Worm (Caenorhabditis elegans) whole organism, L1 larva: ENCODE measurements around the gene nhr-286.

ENCODE experiments used
- aly-2 ChIP-seq: fragments of 150-350 bp; optimal IDR thresholded peaks from 2 replicates; lab custom pipeline; 2014; ENCODE audit warnings: missing biosample characterization, missing genetic modification characterization
- blmp-1 ChIP-seq: fragments of 150-350 bp; optimal IDR thresholded peaks from 2 replicates; lab custom pipeline; 2014; ENCODE audit warnings: missing biosample characterization, missing genetic modification characterization
- ceh-82 ChIP-seq, 3 experiments: fragments of 150-350 bp in 1 of 3; sonication (generic microtip) in 2 of 3; optimal IDR thresholded peaks; 2 replicates each; lab custom pipeline; 2014 to 2017; ENCODE audit warnings: missing biosample characterization in 3 of 3, missing genetic modification characterization in 3 of 3
- ceh-88 ChIP-seq: fragments of 200-800 bp; sonication (Bioruptor generic); IDR thresholded peaks from 2 replicates; pipeline ENCODE4 v1.3.6; 2022; ENCODE audit warnings: missing genetic modification characterization, missing compliant biosample characterization
- elt-2 ChIP-seq: sonication (generic microtip); optimal IDR thresholded peaks from 2 replicates; lab custom pipeline; 2016; ENCODE audit warnings: missing genetic modification characterization, mild to moderate bottlenecking, inconsistent platforms, missing compliant biosample characterization, missing genetic modification reagents
- elt-3 ChIP-seq, 6 experiments: fragments of 150-350 bp in 1 of 6; sonication (generic microtip); optimal IDR thresholded peaks; 2 replicates each; lab custom pipeline; 2017 to 2018; ENCODE audit warnings: missing biosample characterization in 6 of 6, missing genetic modification characterization in 6 of 6, inconsistent platforms in 1 of 6
- fkh-10 ChIP-seq: sonication (generic microtip); optimal IDR thresholded peaks from 2 replicates; lab custom pipeline; 2017; ENCODE audit warnings: missing biosample characterization, missing genetic modification reagents, missing genetic modification characterization
- fkh-8 ChIP-seq: sonication (generic microtip); optimal IDR thresholded peaks from 2 replicates; lab custom pipeline; 2016; ENCODE audit warnings: mild to moderate bottlenecking, missing genetic modification characterization, missing compliant biosample characterization
- isw-1 ChIP-seq: fragments of 200-800 bp; sonication (Bioruptor generic); IDR thresholded peaks from 2 replicates; pipeline ENCODE4 v1.3.6; 2022; ENCODE audit warnings: missing genetic modification characterization, missing compliant biosample characterization
- lin-13 ChIP-seq: fragments of 150-350 bp; optimal IDR thresholded peaks from 2 replicates; lab custom pipeline; 2014; ENCODE audit warnings: missing biosample characterization, missing genetic modification reagents, missing genetic modification characterization
- lin-14 ChIP-seq: fragments of 200-800 bp; sonication (Bioruptor generic); optimal IDR thresholded peaks from 2 replicates; lab custom pipeline; 2018; ENCODE audit warnings: mild to moderate bottlenecking, missing genetic modification characterization, moderate library complexity, missing compliant biosample characterization
- lin-39 ChIP-seq: fragments of 150-350 bp; optimal IDR thresholded peaks from 2 replicates; lab custom pipeline; 2014; ENCODE audit warnings: missing biosample characterization, missing genetic modification reagents, missing genetic modification characterization
- lsy-2 ChIP-seq, 2 experiments: fragments of 150-350 bp; optimal IDR thresholded peaks; 2 replicates each; lab custom pipeline; 2014; ENCODE audit warnings: missing biosample characterization in 2 of 2, missing genetic modification characterization in 2 of 2
- nhr-20 ChIP-seq: sonication (generic microtip); optimal IDR thresholded peaks from 2 replicates; lab custom pipeline; 2016; ENCODE audit warnings: mild to moderate bottlenecking, missing genetic modification characterization, missing compliant biosample characterization
- nhr-77 ChIP-seq: fragments of 150-350 bp; optimal IDR thresholded peaks from 2 replicates; lab custom pipeline; 2014; ENCODE audit warnings: missing biosample characterization, missing genetic modification characterization
- nhr-84 ChIP-seq: sonication (generic microtip); optimal IDR thresholded peaks from 2 replicates; lab custom pipeline; 2017; ENCODE audit warnings: missing biosample characterization, missing genetic modification characterization
- pag-3 ChIP-seq: sonication (generic microtip); optimal IDR thresholded peaks from 2 replicates; lab custom pipeline; 2017; ENCODE audit warnings: missing genetic modification characterization, mild to moderate bottlenecking, missing compliant biosample characterization, antibody characterized with exemption, borderline replicate concordance; ENCODE audit not compliant: insufficient read depth
- pax-3 ChIP-seq: fragments of 200-800 bp; sonication (Bioruptor generic); optimal IDR thresholded peaks from 2 replicates; lab custom pipeline; 2018; ENCODE audit warnings: mild to moderate bottlenecking, missing genetic modification characterization, moderate library complexity, missing compliant biosample characterization
- skn-1 ChIP-seq: fragments of 150-350 bp; optimal IDR thresholded peaks from 2 replicates; lab custom pipeline; 2014; ENCODE audit warnings: missing biosample characterization, missing genetic modification characterization
- sptf-1 ChIP-seq: fragments of 150-350 bp; optimal IDR thresholded peaks from 2 replicates; lab custom pipeline; 2014; ENCODE audit warnings: missing biosample characterization, missing genetic modification characterization
- unc-62 ChIP-seq: fragments of 150-350 bp; optimal IDR thresholded peaks from 2 replicates; lab custom pipeline; 2014; ENCODE audit warnings: missing biosample characterization, missing genetic modification reagents, missing genetic modification characterization
- ztf-4 ChIP-seq: fragments of 150-350 bp; optimal IDR thresholded peaks from 2 replicates; lab custom pipeline; 2014; ENCODE audit warnings: missing biosample characterization, missing genetic modification characterization

The nhr-286 gene

DNA sequence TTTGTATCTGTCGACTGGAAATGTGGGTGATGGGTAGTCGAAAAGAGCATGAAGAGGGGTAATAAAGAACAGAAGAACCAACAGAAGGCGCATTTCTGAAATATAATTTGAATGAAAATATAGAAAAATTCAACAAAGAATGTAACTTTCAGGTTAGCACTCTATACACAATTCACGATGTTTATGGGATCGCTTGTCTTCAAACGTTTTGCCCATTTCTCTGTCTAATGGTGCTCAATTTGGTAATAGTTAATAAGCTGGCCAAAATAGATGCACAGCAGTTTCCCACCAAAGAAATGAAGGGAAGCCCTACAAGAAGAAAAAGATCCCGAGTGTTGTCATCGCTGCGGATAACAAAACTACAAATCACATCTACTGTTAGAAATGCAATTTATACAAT, 43.9 kb downstream of the nhr-286 start, which contains the start of gene F20A1.8:
Gene F20A1.8, minus strand, starts transcription at position 101 of the 400 bp plus-strand sequence.
- no peak for TF ChIP-seq skn-1
- no peak for TF ChIP-seq sptf-1 (tag; lab: Kevin White, UChicago)
- no peak for TF ChIP-seq elt-2 (tag; lab: Kevin White, UChicago)
- no peak for TF ChIP-seq ztf-4 (tag; lab: Kevin White, UChicago)
- TF ChIP-seq lin-14 (GFP tag; lab: Kevin White, UChicago), result no peak
- TF ChIP-seq nhr-20 (tag; lab: Kevin White, UChicago), result no peak
- TF ChIP-seq lsy-2 (tag; optimal IDR thresholded peaks at IDR 0.05; lab: Kevin White, UChicago), result no peak

ce11 chrV:7046005-7046404, 45.4 kb downstream of the nhr-286 start, which contains the start of gene F20A1.2:
Gene F20A1.2 (plus strand): TSS chrV:7046305.
- TF ChIP-seq pag-3 (tag; lab: Kevin White, UChicago), result no peak
- TF ChIP-seq isw-1 (GFP tag; lab: Robert Waterston, UW), result no peak
- no peak for TF ChIP-seq pax-3 (tag; lab: Kevin White, UChicago)
- TF ChIP-seq nhr-77 (tag; lab: Kevin White, UChicago), result no peak
- no peak for TF ChIP-seq nhr-84 (tag; lab: Kevin White, UChicago)
- no peak for TF ChIP-seq lin-14 (GFP tag; lab: Kevin White, UChicago)
- TF ChIP-seq fkh-10 (GFP tag; lab: Kevin White, UChicago), result no peak
- no peak for TF ChIP-seq elt-3 (tag; optimal IDR thresholded peaks at IDR 0.05; lab: Kevin White, UChicago)
- TF ChIP-seq lin-39, result no peak
- no peak for TF ChIP-seq lin-13 (GFP tag; lab: Kevin White, UChicago)
- TF ChIP-seq fkh-8 (tag; lab: Kevin White, UChicago), result no peak
- no peak for TF ChIP-seq ceh-82 (tag; optimal IDR thresholded peaks at IDR 0.05; lab: Kevin White, UChicago)
- no peak for TF ChIP-seq ztf-4 (tag; lab: Kevin White, UChicago)
- TF ChIP-seq aly-2, result no peak
- no peak for TF ChIP-seq unc-62
- TF ChIP-seq ceh-88 (GFP tag; lab: Robert Waterston, UW), result no peak
- no peak for TF ChIP-seq blmp-1 (tag; lab: Kevin White, UChicago)
